Fruit fly (Drosophila melanogaster) whole organism, adult: Measurements from ENCODE around the gene Tbh.

Experiments used
- CG11617 ChIP-seq: fragments of 200-800 bp; sonication (Bioruptor generic); optimal IDR thresholded peaks from 2 replicates; lab custom pipeline; 2017; ENCODE audit warnings: mild to moderate bottlenecking, missing biosample characterization, missing genetic modification reagents, missing genetic modification characterization
- CG12768 ChIP-seq: fragments of 200-800 bp; sonication (Bioruptor generic); optimal IDR thresholded peaks from 2 replicates; lab custom pipeline; 2017; ENCODE audit warnings: missing biosample characterization, missing genetic modification characterization, mild to moderate bottlenecking, moderate library complexity, missing genetic modification reagents
- CG14711 ChIP-seq: fragments of 200-800 bp; sonication (Bioruptor generic); optimal IDR thresholded peaks from 2 replicates; lab custom pipeline; 2018; ENCODE audit warnings: missing biosample characterization, mild to moderate bottlenecking, missing genetic modification characterization, moderate library complexity
- CG1620 ChIP-seq: fragments of 200-800 bp; sonication (Bioruptor generic); optimal IDR thresholded peaks from 2 replicates; lab custom pipeline; 2016; ENCODE audit warnings: missing biosample characterization, missing genetic modification characterization
- CG33017 ChIP-seq: fragments of 200-800 bp; sonication (Bioruptor generic); optimal IDR thresholded peaks from 2 replicates; lab custom pipeline; 2018; ENCODE audit warnings: missing biosample characterization, mild to moderate bottlenecking, missing genetic modification characterization, moderate library complexity
- CG5204 ChIP-seq: fragments of 200-800 bp; sonication (Bioruptor generic); optimal IDR thresholded peaks from 2 replicates; lab custom pipeline; 2016; ENCODE audit warnings: missing biosample characterization, missing genetic modification characterization
- CG7045 ChIP-seq: fragments of 200-800 bp; sonication (Bioruptor generic); optimal IDR thresholded peaks from 2 replicates; lab custom pipeline; 2017; ENCODE audit warnings: missing biosample characterization, mild to moderate bottlenecking, missing genetic modification characterization
- CG7101 ChIP-seq: fragments of 200-800 bp; sonication (Bioruptor generic); optimal IDR thresholded peaks from 2 replicates; lab custom pipeline; 2018; ENCODE audit warnings: missing biosample characterization, mild to moderate bottlenecking, missing genetic modification characterization, moderate library complexity
- Clk ChIP-seq: fragments of 200-800 bp; sonication (Bioruptor generic); optimal IDR thresholded peaks from 2 replicates; lab custom pipeline; 2017; ENCODE audit warnings: missing biosample characterization, missing genetic modification characterization
- Crg-1 ChIP-seq: fragments of 200-800 bp; sonication (Bioruptor generic); optimal IDR thresholded peaks from 2 replicates; lab custom pipeline; 2016; ENCODE audit warnings: missing biosample characterization, missing genetic modification characterization
- Hr96 ChIP-seq: fragments of 200-800 bp; sonication (Bioruptor generic); optimal IDR thresholded peaks from 2 replicates; lab custom pipeline; 2016; ENCODE audit warnings: missing biosample characterization, missing genetic modification characterization
- Mnt ChIP-seq: fragments of 200-800 bp; sonication (Bioruptor generic); optimal IDR thresholded peaks from 2 replicates; lab custom pipeline; 2016; ENCODE audit warnings: missing biosample characterization, mild to moderate bottlenecking, missing genetic modification characterization
- bab1 ChIP-seq: fragments of 200-800 bp; sonication (Bioruptor generic); optimal IDR thresholded peaks from 3 replicates; lab custom pipeline; 2019; ENCODE audit warnings: missing biosample characterization, mild to moderate bottlenecking, missing genetic modification characterization, moderate library complexity
- cic ChIP-seq: fragments of 200-800 bp; sonication (Bioruptor generic); optimal IDR thresholded peaks from 2 replicates; lab custom pipeline; 2017; ENCODE audit warnings: missing biosample characterization, mild to moderate bottlenecking, missing genetic modification characterization, moderate library complexity
- cnc ChIP-seq, 2 experiments: fragments of >200 bp; optimal IDR thresholded peaks; 2 replicates each; lab custom pipeline; 2017
- kay ChIP-seq: fragments of 200-800 bp; sonication (Bioruptor generic); peaks from one replicate; lab custom pipeline; 2016; ENCODE audit warnings: missing biosample characterization, missing genetic modification characterization, borderline replicate concordance
- ovo ChIP-seq: fragments of 200-800 bp; sonication (Bioruptor generic); optimal IDR thresholded peaks from 2 replicates; lab custom pipeline; 2016; ENCODE audit warnings: missing biosample characterization, missing genetic modification characterization
- pad ChIP-seq: fragments of 200-800 bp; sonication (Bioruptor generic); optimal IDR thresholded peaks from 3 replicates; lab custom pipeline; 2017; ENCODE audit warnings: missing biosample characterization, missing genetic modification characterization, mild to moderate bottlenecking, moderate library complexity, missing genetic modification reagents
- tj ChIP-seq: fragments of 200-800 bp; sonication (Bioruptor generic); optimal IDR thresholded peaks from 3 replicates; lab custom pipeline; 2017; ENCODE audit warnings: missing biosample characterization, mild to moderate bottlenecking, missing genetic modification characterization, moderate library complexity
- toe ChIP-seq: fragments of 200-800 bp; sonication (Bioruptor generic); optimal IDR thresholded peaks from 2 replicates; lab custom pipeline; 2016; ENCODE audit warnings: missing biosample characterization, missing genetic modification characterization

Gene Tbh

dm6 chrX:7970396-7970795, 25.1 kb upstream of the Tbh start:
- TF ChIP-seq Hr96 (peak; percentile 22), CG5204 (GFP tag; lab: Kevin White, UChicago) (peak; percentile 2), ovo (GFP tag; lab: Kevin White, UChicago) (no peak), CG14711 (tag; lab: Kevin White, UChicago) (peak; percentile 38), bab1 (GFP tag; lab: Kevin White, UChicago) (peak; percentile 73)

dm6 chrX:7972363-7972942, 23.0 kb upstream of the Tbh start:
- TF ChIP-seq ovo (GFP tag; lab: Kevin White, UChicago), result no peak
- no peak for TF ChIP-seq CG1620 (GFP tag; lab: Kevin White, UChicago)
- peak; percentile 5 for TF ChIP-seq CG7045 (GFP tag; lab: Kevin White, UChicago)
- peak; percentile 66 for TF ChIP-seq bab1 (GFP tag; lab: Kevin White, UChicago)
- TF ChIP-seq CG33017, result no peak
- TF ChIP-seq CG14711 (tag; lab: Kevin White, UChicago), result peak; percentile 44
- peak; percentile 50 for TF ChIP-seq CG7101 (tag; lab: Kevin White, UChicago)
- no peak for TF ChIP-seq Hr96
- no peak for TF ChIP-seq Clk (GFP tag; lab: Kevin White, UChicago)
- peak; percentile 14 for TF ChIP-seq CG5204 (GFP tag; lab: Kevin White, UChicago)
- no peak for TF ChIP-seq pad (GFP tag; lab: Kevin White, UChicago)
- no peak for TF ChIP-seq kay (GFP tag; lab: Kevin White, UChicago)
- no peak for TF ChIP-seq Mnt
- no peak for TF ChIP-seq cic (GFP tag; lab: Kevin White, UChicago)
- TF ChIP-seq CG12768 (GFP tag; lab: Kevin White, UChicago), result no peak
- TF ChIP-seq tj (GFP tag; lab: Kevin White, UChicago), result no peak
- TF ChIP-seq cnc (optimal IDR thresholded peaks at IDR 0.05; lab: Kevin White, UChicago), result no peak
- TF ChIP-seq CG11617 (GFP tag; lab: Kevin White, UChicago), result no peak
- TF ChIP-seq Crg-1 (GFP tag; lab: Kevin White, UChicago), result no peak
- no peak for TF ChIP-seq toe

- TF ChIP-seq cnc (optimal IDR thresholded peaks at IDR 0.05; lab: Kevin White, UChicago), result no peak
These were observed 22.1 kb upstream of the Tbh start for dm6 chrX:7973325-7973954.

dm6 chrX:7975516-7976257, 19.8 kb upstream of the Tbh start:
- TF ChIP-seq Mnt (no peak), Clk (GFP tag; lab: Kevin White, UChicago) (no peak), kay (GFP tag; lab: Kevin White, UChicago) (no peak), CG14711 (tag; lab: Kevin White, UChicago) (no peak), CG11617 (GFP tag; lab: Kevin White, UChicago) (no peak), CG7101 (tag; lab: Kevin White, UChicago) (no peak), cic (GFP tag; lab: Kevin White, UChicago) (no peak), Hr96 (no peak), pad (GFP tag; lab: Kevin White, UChicago) (no peak), toe (no peak), tj (GFP tag; lab: Kevin White, UChicago) (no peak), bab1 (GFP tag; lab: Kevin White, UChicago) (no peak), CG33017 (no peak), cnc (optimal IDR thresholded peaks at IDR 0.05; lab: Kevin White, UChicago) (no peak), CG12768 (GFP tag; lab: Kevin White, UChicago) (no peak), CG5204 (GFP tag; lab: Kevin White, UChicago) (no peak), Crg-1 (GFP tag; lab: Kevin White, UChicago) (no peak), ovo (GFP tag; lab: Kevin White, UChicago) (no peak)

- TF ChIP-seq Crg-1 (GFP tag; lab: Kevin White, UChicago), result no peak
- no peak for TF ChIP-seq cnc (optimal IDR thresholded peaks at IDR 0.05; lab: Kevin White, UChicago)
- no peak for TF ChIP-seq CG33017
- TF ChIP-seq CG7045 (GFP tag; lab: Kevin White, UChicago), result no peak
- no peak for TF ChIP-seq Mnt
- TF ChIP-seq tj (GFP tag; lab: Kevin White, UChicago), result no peak
- no peak for TF ChIP-seq CG12768 (GFP tag; lab: Kevin White, UChicago)
- no peak for TF ChIP-seq pad (GFP tag; lab: Kevin White, UChicago)
- TF ChIP-seq Hr96, result no peak
- no peak for TF ChIP-seq CG11617 (GFP tag; lab: Kevin White, UChicago)
- no peak for TF ChIP-seq toe
- no peak for TF ChIP-seq cic (GFP tag; lab: Kevin White, UChicago)
- no peak for TF ChIP-seq ovo (GFP tag; lab: Kevin White, UChicago)
- no peak for TF ChIP-seq bab1 (GFP tag; lab: Kevin White, UChicago)
- no peak for TF ChIP-seq CG7101 (tag; lab: Kevin White, UChicago)
- TF ChIP-seq Clk (GFP tag; lab: Kevin White, UChicago), result no peak
These were observed 18.3 kb upstream of the Tbh start for dm6 chrX:7976976-7977834.
